Worm (Caenorhabditis elegans): ENCODE measurements around the gene ent-2.

Gene ent-2

ce11 chrX:15630790-15631204 is 29.9 kb downstream of the ent-2 start:
- TF ChIP-seq dmd-4 (tag; optimal IDR thresholded peaks at IDR 0.05; ENCODE audit: borderline replicate concordance) (no peak), rnt-1 (tag; optimal IDR thresholded peaks at IDR 0.05) (no peak), elt-2 (tag; optimal IDR thresholded peaks at IDR 0.05) (no peak), ceh-45 (GFP tag; IDR thresholded peaks at IDR 0.05) (0 out of 2 replicates have a peak, but pooled peaks have one; percentile 18), ttx-3 (tag; optimal IDR thresholded peaks at IDR 0.05) (no peak), hlh-13 (GFP tag; optimal IDR thresholded peaks at IDR 0.05) (no peak), ceh-48 (tag; optimal IDR thresholded peaks at IDR 0.05) (no peak), ets-4 (tag; optimal IDR thresholded peaks at IDR 0.05) (no peak), ztf-16 (tag; optimal IDR thresholded peaks at IDR 0.05) (no peak), unc-86 (tag; optimal IDR thresholded peaks at IDR 0.05) (no peak), ama-1 (optimal IDR thresholded peaks at IDR 0.05) (no peak), sox-2 (GFP tag; IDR thresholded peaks at IDR 0.05) (no peak), elt-4 (tag; optimal IDR thresholded peaks at IDR 0.05) (no peak), ceh-14 (tag; optimal IDR thresholded peaks at IDR 0.05) (peak; percentile 39), unc-55 (GFP tag; optimal IDR thresholded peaks at IDR 0.05) (no peak), unc-42 (tag; optimal IDR thresholded peaks at IDR 0.05) (peak; percentile 77), fax-1 (tag; optimal IDR thresholded peaks at IDR 0.05) (no peak), madf-2 (tag; optimal IDR thresholded peaks at IDR 0.05) (no peak), C38D4.7 (GFP tag; optimal IDR thresholded peaks at IDR 0.05) (no peak), pha-2 (tag; optimal IDR thresholded peaks at IDR 0.05) (no peak), tbx-7 (tag; optimal IDR thresholded peaks at IDR 0.05) (no peak), tbx-2 (tag; optimal IDR thresholded peaks at IDR 0.05) (peak; percentile 44), Y22D7AL.16 (tag; optimal IDR thresholded peaks at IDR 0.05) (no peak), hlh-6 (tag; optimal IDR thresholded peaks at IDR 0.05) (no peak), ceh-9 (tag; optimal IDR thresholded peaks at IDR 0.05) (no peak), nfya-1 (tag; optimal IDR thresholded peaks at IDR 0.05) (peak; percentile 38), che-1 (tag; optimal IDR thresholded peaks at IDR 0.05) (no peak), zip-5 (tag; optimal IDR thresholded peaks at IDR 0.05) (no peak), nhr-11 (tag; optimal IDR thresholded peaks at IDR 0.05) (no peak), fkh-10 (GFP tag; optimal IDR thresholded peaks at IDR 0.05) (peak; percentile 7), mec-3 (tag; optimal IDR thresholded peaks at IDR 0.05; ENCODE audit: borderline replicate concordance) (no peak), dve-1 (tag; optimal IDR thresholded peaks at IDR 0.05) (no peak), nhr-232 (tag; optimal IDR thresholded peaks at IDR 0.05) (no peak), pros-1 (tag; optimal IDR thresholded peaks at IDR 0.05) (no peak), K02D7.2 (tag; optimal IDR thresholded peaks at IDR 0.05) (no peak), sdc-2 (tag; optimal IDR thresholded peaks at IDR 0.05) (no peak), ceh-30 (tag; optimal IDR thresholded peaks at IDR 0.05) (no peak), ceh-6 (GFP tag; optimal IDR thresholded peaks at IDR 0.05) (no peak), odd-2 (tag; optimal IDR thresholded peaks at IDR 0.05) (no peak), hlh-30 (tag; optimal IDR thresholded peaks at IDR 0.05; ENCODE audit: insufficient read depth) (no peak), ahr-1 (tag; optimal IDR thresholded peaks at IDR 0.05) (no peak), ceh-2 (tag; optimal IDR thresholded peaks at IDR 0.05) (no peak), sox-4 (tag; optimal IDR thresholded peaks at IDR 0.05) (peak; percentile 28), gmeb-2 (tag; optimal IDR thresholded peaks at IDR 0.05) (no peak), hlh-15 (tag; optimal IDR thresholded peaks at IDR 0.05) (no peak), ref-2 (tag; optimal IDR thresholded peaks at IDR 0.05) (no peak), K09A11.1 (tag; optimal IDR thresholded peaks at IDR 0.05; ENCODE audit: insufficient read depth) (no peak), pat-9 (tag; optimal IDR thresholded peaks at IDR 0.05) (no peak), C08G9.2 (tag; optimal IDR thresholded peaks at IDR 0.05) (no peak), pag-3 (tag; optimal IDR thresholded peaks at IDR 0.05; ENCODE audit: borderline replicate concordance) (no peak), ceh-18 (tag; optimal IDR thresholded peaks at IDR 0.05) (peak; percentile 25), eyg-1 (tag; optimal IDR thresholded peaks at IDR 0.05) (no peak), hlh-8 (tag; optimal IDR thresholded peaks at IDR 0.05) (no peak), lin-11 (tag; optimal IDR thresholded peaks at IDR 0.05) (no peak)

All from whole organism, late embryonic.